Worm (Caenorhabditis elegans) whole organism, L4/young adult: ENCODE data around the gene gbb-2.
A peak's percentile ranks its signal among the peaks of the same experiment; 100 is the strongest.

Experiments
- W03F9.2 ChIP-seq: fragments of 150-350 bp; optimal IDR thresholded peaks from 2 replicates; lab custom pipeline; 2014; ENCODE audit warnings: missing biosample characterization, missing genetic modification characterization
- dao-5 ChIP-seq: sonication (generic microtip); optimal IDR thresholded peaks from 2 replicates; lab custom pipeline; 2016; ENCODE audit warnings: missing genotype, missing genetic modification characterization, moderate library complexity, missing compliant biosample characterization
- him-1 ChIP-seq: sonication (generic microtip); optimal IDR thresholded peaks from 2 replicates; lab custom pipeline; 2016; ENCODE audit warnings: missing genotype, missing genetic modification reagents, missing genetic modification characterization, missing compliant biosample characterization

The gbb-2 gene

DNA sequence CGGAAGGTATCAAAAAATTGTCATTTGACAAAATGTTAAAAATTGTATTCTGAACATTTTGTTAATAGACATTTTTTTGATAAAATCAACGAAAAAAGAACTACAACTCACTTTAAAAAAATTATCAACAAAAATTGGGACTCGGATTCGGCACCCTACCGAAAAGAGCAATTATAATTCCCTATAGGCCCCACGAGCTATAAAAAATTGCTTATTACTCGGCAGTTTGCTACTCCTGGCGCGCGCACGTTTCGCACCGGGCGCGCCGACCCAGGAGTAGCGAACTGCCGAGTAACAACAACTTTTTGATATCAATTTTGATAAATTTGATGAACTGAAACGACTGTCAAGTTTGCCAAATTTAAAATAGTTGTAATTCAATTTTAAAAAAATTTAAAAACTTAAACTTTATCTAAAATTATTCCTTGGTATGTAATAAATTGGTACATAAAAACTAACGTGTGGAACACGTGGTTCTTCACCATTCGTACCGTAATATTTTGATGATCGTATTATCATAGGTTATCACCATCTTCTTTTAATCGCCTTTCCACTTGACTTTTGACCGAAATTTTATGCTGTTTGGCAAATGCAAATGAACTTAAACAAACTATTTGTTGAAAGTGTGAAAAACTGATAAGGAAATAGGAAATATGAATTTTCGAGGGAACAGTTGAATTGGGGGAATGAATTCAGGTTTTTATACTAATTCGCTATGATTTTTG lies 31.0 kb downstream of the gbb-2 start:
- no peak for TF ChIP-seq him-1 (tag; lab: Kevin White, UChicago)
- no peak for TF ChIP-seq dao-5 (tag; lab: Kevin White, UChicago)
- no peak for TF ChIP-seq W03F9.2 (tag; lab: Kevin White, UChicago)

DNA sequence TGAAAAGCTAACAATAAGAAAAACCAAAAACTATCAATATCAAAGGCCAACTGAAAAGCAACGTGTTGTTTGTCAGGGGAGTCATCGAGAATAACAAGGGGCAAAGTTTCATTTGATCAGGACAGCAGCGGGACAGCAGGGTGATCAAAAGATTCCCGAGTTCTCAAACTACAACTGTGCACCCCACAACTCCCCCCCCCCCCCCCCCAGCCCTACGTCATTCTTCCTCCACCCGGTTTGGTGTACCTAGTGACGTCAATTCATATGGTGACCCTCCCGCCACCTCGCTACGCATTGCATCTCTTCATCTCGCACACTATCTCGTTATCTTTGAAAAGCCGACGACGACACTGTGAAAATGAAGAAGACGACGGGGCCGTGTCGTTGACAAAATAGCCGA lies 32.8 kb downstream of the gbb-2 start:
- no peak for TF ChIP-seq him-1 (tag; lab: Kevin White, UChicago)
- TF ChIP-seq W03F9.2 (tag; lab: Kevin White, UChicago): no peak

DNA sequence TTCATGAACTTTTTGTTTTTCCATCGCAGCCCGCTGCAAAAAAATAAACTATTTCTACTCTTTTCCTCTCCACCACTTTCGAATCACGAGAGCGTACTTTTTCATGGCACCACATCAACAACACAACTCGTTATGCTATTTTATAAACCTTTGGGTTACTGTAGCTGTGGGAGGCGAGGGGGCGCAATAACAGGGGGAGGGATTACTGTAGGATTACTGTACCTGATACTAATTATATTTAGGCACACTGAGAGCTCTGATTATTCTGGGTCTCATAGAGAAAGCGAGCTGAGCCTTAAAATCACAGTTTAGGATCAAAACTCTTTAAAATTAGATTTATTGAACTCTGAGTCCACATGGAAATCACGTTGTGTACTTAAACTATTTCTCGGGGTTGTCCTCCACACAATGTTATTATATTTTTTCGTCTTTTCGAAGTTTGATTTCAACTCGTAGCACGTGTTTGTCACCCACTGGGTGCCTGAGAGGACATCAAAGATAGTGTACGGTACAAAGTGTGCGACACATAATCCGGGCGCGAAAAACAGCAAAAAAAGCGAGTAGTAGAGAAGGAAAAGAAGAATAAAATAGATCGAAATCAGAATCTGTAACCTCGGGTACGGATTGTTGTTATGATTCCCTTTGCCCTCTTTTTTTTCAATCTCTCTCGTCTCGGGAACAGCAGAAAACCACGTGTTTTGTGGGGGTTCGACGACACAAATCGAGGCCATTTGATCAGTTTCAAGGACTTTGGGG lies 34.0 kb downstream of the gbb-2 start:
- TF ChIP-seq dao-5 (tag; lab: Kevin White, UChicago) (no peak), W03F9.2 (tag; lab: Kevin White, UChicago) (no peak), him-1 (tag; lab: Kevin White, UChicago) (no peak)

DNA sequence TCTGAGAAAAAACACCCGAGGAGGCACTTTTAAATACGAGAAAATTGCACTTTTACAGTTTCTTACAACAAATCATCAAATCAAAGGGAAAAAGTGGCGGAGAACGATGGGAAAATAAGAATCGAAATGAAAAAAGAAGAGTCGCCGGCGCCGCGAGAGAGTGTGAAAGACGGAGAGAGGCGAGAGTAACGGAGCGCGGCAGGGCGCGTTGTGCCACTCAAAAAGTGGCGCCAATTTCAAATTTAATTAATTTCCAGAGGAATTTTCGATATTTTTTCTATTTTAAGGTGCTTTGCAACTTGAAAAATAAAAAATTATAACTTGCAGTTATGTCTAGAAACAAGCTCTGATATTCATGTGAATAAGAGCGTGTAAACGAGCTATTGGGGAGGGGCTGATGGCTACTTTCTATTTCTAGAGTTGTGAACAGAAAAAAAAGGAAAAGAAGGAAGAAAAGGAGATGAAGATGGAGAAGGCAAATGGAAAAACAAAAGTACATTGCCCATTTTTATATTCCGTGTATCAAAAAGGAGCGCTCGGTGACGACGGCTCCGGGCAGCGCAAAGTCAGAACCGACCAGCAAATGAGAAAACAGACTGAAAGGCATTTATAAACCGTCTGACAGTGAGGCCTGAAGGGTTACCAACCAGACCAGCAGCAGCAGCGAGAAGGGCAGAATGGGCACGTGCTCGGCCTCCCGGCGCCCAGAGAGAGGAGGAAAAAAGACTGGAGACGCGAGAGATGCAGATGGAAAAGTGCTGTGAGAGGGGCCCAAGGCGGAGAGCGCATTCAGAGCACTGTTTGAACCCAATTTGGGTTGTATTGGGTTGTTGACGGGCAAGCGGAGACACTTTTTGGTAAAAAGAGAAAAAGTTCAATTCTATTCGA lies 35.4 kb downstream of the gbb-2 start:
- no peak for TF ChIP-seq him-1 (tag; lab: Kevin White, UChicago)
- TF ChIP-seq dao-5 (tag; lab: Kevin White, UChicago): no peak
- peak; percentile 4 for TF ChIP-seq W03F9.2 (tag; lab: Kevin White, UChicago)

DNA sequence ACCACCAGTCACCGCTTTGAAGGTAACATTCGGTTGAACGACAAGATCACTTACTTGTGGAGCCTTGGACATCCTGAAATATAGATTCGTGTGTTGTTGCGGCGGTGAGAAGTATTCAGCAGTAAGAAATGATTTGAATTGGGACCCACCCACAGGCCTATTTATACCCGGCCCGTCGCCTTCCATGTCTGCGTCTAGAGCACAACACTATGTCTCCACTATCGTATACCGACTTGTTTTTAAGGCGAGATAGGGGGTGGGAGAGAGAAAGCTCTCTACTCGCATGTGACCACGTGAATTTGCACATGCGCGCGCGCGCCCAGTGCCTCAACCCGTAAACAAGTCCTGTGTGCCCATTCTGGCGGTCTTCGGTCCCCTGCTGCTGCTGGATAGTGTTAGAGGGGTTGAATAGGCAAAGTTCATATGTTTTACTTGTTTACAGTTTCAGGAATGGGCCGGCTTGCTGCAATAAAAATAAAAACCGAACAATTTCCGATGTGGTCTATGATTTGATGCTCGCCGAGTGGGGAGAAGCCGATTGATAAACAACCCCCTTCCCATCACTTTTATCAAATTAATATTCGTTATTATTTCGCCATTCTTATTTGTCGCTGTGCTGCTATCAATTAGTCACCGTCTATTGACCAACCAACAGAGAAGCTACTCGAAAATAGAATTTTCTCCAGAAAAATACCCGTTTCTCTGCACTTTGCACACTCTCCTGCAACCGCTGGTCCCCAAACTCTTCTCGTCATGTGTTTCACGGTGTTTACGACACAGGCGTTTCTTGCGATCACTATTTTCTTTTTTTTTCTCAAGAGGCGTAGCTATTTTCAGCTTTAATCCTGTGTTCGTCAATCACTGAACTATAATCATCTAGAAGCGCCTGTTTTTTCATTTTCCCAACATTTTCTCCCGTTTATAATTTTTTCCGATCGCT lies 36.5 kb downstream of the gbb-2 start:
- TF ChIP-seq W03F9.2 (tag; lab: Kevin White, UChicago) (peak; percentile 27), him-1 (tag; lab: Kevin White, UChicago) (peak; percentile 3), dao-5 (tag; lab: Kevin White, UChicago) (peak; percentile 25)

DNA sequence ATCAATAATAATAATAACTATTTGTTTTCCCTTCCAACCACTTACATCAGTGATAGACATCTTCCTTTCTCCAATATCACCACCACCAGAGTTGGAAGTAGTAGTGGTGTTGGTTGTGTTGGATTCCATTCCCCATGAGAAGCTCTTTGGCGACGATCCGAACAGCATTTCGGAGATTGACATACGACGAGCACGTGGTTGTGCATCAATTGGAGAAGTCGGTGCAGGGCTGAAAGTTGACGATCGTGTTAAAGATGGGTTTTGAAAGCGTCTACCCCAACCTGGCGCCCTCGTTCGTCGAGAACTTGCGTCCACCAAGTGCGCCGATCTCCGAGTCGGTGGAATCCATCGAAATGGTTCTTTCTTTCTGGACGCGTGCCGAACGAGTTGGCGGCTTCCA lies 37.5 kb downstream of the gbb-2 start:
- TF ChIP-seq dao-5 (tag; lab: Kevin White, UChicago) (no peak), W03F9.2 (tag; lab: Kevin White, UChicago) (no peak), him-1 (tag; lab: Kevin White, UChicago) (no peak)

DNA sequence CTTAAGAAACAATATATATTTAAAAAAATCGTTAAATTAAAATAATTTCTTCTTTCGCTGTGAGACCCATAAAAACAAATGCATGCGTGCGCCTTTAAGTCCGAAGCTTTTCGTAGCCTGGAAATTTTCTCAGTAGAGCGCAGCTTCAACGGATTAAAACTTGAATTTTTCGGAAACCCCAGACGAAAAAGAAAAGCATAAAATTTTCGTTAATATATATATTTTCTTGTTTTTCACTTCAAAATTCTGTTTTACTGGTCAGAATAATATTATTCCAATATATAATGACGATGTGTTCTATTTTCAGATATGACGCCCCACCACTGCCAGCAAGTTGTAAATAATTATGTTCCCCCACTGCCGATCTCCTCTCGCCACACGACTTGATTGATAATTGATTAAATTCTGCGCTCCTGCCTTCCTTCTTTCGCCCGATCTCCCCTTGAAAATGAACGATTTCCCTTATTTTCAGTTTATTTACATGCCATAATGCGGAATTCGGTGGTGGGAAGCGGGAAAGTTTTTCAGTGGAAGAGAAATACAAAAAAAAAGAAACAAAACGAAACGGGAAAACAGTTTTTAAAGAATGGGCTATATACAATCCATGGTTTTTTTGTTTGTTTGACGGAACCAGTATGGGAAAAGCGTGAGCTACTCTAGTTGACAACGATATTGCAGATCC lies 38.4 kb downstream of the gbb-2 start:
- TF ChIP-seq W03F9.2 (tag; lab: Kevin White, UChicago) (peak; percentile 17), dao-5 (tag; lab: Kevin White, UChicago) (no peak), him-1 (tag; lab: Kevin White, UChicago) (peak; percentile 18)

DNA sequence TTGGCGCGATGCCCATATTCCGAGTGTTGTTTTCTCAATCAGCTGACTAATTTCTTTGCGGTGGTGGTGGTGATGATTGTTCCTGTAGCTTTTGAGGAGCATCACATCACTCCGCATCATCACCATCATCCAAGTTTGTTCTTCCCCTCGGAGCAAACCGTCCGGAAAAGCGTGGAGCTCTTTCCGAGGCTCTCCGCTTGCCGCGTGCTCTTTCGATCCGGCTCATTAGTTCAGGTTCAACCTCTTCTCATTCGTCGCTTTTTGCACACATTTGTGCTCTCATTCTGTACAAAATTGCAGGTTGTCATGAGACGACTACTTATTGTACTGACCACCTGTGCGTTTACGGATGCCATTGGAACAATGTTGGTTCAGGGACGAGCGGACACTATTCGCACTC lies 41.4 kb downstream of the gbb-2 start, which contains the start of gene M01H9.5:
TSS of gene M01H9.5 (plus strand) at position 301 of the 400 bp plus-strand sequence.
- TF ChIP-seq dao-5 (tag; lab: Kevin White, UChicago) (no peak), him-1 (tag; lab: Kevin White, UChicago) (no peak), W03F9.2 (tag; lab: Kevin White, UChicago) (no peak)

DNA sequence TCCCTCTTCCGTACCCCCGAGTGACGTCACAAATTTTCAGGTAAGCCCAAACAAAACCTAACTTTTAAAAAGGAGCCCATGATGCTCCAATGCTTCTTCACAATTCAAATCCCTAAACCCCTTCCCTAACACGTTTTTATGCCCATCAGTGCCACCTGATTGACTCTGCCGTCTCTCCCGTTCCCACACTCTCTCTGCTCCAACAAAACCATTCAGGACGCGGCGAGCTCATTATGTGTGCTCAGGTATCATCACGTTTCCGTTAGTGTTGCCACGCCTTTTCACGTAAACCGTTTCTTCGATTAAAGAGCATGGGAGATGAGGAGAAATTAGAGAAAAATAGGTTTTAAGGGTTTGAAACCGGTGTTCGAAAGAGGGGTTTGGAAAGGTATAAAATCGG lies 43.4 kb downstream of the gbb-2 start, which contains the start of gene M01H9.2:
TSS of gene M01H9.2 (minus strand) at position 101 of the 400 bp plus-strand sequence.
- TF ChIP-seq dao-5 (tag; lab: Kevin White, UChicago): no peak
- TF ChIP-seq W03F9.2 (tag; lab: Kevin White, UChicago): no peak
- no peak for TF ChIP-seq him-1 (tag; lab: Kevin White, UChicago)

DNA sequence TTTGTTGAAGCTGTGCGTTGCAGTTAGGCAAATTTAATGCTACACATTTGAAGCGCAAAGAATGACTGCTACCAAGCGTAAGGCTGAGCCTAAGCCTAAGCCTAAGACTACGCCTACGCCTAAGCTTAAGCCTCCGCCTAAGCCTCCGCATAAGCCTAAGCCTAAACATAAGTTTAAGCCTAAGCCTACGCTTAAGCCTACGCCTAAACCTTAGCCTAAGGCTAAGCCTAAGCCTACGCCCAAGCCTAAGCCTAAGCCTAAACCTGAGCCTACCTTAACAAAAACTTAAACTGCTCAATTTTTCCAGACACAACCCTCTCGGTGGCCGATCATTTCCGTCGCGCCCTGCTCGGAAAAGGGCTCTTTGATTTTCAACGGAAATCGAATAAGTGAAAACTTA lies 47.2 kb downstream of the gbb-2 start:
- TF ChIP-seq W03F9.2 (tag; lab: Kevin White, UChicago) (no peak), him-1 (tag; lab: Kevin White, UChicago) (no peak), dao-5 (tag; lab: Kevin White, UChicago) (no peak)

DNA sequence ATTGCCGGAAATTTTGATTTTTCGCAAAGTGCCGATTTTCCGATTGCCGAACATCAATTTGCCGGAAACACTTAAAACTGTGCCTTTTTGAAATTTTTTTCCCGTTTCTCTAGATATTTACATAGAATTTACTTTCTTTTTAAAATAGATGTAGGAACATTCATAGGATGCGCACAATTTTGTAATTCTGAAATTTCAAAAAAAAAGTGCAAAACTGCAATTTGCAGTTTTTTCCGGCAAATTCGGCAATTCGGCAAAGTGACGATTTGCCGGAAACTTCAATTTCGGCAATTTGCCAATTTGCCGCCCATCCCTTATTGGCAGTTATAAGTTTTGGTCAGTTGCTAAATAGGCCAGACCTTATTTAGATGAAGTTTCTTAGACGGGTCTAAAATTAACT lies 49.9 kb downstream of the gbb-2 start:
- TF ChIP-seq dao-5 (tag; lab: Kevin White, UChicago) (no peak), him-1 (tag; lab: Kevin White, UChicago) (no peak), W03F9.2 (tag; lab: Kevin White, UChicago) (no peak)
